Worm (Caenorhabditis elegans) whole organism, L4/young adult: ENCODE data around the gene F28C1.1.

Source experiments
- dao-5 ChIP-seq: sonication (generic microtip); optimal IDR thresholded peaks from 2 replicates; lab custom pipeline; 2016; ENCODE audit warnings: missing genotype, missing genetic modification characterization, moderate library complexity, missing compliant biosample characterization
- him-1 ChIP-seq: sonication (generic microtip); optimal IDR thresholded peaks from 2 replicates; lab custom pipeline; 2016; ENCODE audit warnings: missing genotype, missing genetic modification reagents, missing genetic modification characterization, missing compliant biosample characterization

ce11 chrV:12432111-12432510 is 18.5 kb upstream of the F28C1.1 start, which contains the start of gene C54D10.13:
- TF ChIP-seq him-1 (tag; lab: Kevin White, UChicago) (no peak), dao-5 (tag; lab: Kevin White, UChicago) (no peak)
